Fruit fly (Drosophila melanogaster) whole organism, embryonic: Measurements from ENCODE around the gene kri.

Experiments
- Blimp-1 ChIP-seq: fragments of 200-800 bp; sonication (Bioruptor generic); optimal IDR thresholded peaks from 3 replicates; lab custom pipeline; 2018; ENCODE audit warnings: missing biosample characterization, missing genetic modification characterization, mild to moderate bottlenecking, moderate library complexity, missing genetic modification reagents
- C15 ChIP-seq: fragments of 200-800 bp; sonication (Bioruptor generic); IDR thresholded peaks from 3 replicates; pipeline ENCODE4 v1.3.6; 2022; ENCODE audit warnings: missing biosample characterization, missing genetic modification characterization
- CG11398 ChIP-seq: fragments of 200-800 bp; sonication (Bioruptor generic); optimal IDR thresholded peaks from 2 replicates; lab custom pipeline; 2016; ENCODE audit warnings: missing biosample characterization, missing genetic modification characterization
- CG11560 ChIP-seq: fragments of 200-800 bp; sonication (Bioruptor generic); IDR thresholded peaks from 3 replicates; pipeline ENCODE4 v1.3.6; 2022; ENCODE audit warnings: missing biosample characterization, missing genetic modification characterization
- CG12155 ChIP-seq: fragments of 200-800 bp; sonication (Bioruptor generic); optimal IDR thresholded peaks from 3 replicates; lab custom pipeline; 2016; ENCODE audit warnings: missing biosample characterization, missing genetic modification characterization
- CG12769 ChIP-seq: fragments of 200-800 bp; sonication (Bioruptor generic); optimal IDR thresholded peaks from 2 replicates; lab custom pipeline; 2019; ENCODE audit warnings: missing biosample characterization, mild to moderate bottlenecking, missing genetic modification characterization, moderate library complexity
- CG13775 ChIP-seq: fragments of 200-800 bp; sonication (Bioruptor generic); optimal IDR thresholded peaks from 3 replicates; lab custom pipeline; 2017; ENCODE audit warnings: missing biosample characterization, mild to moderate bottlenecking, missing genetic modification characterization
- CG14965 ChIP-seq: fragments of 200-800 bp; sonication (Bioruptor generic); optimal IDR thresholded peaks from 2 replicates; lab custom pipeline; 2016; ENCODE audit warnings: missing biosample characterization, missing genetic modification characterization, borderline replicate concordance
- CG1602 ChIP-seq: fragments of 200-800 bp; sonication (Bioruptor generic); optimal IDR thresholded peaks from 3 replicates; lab custom pipeline; 2016; ENCODE audit warnings: missing biosample characterization, missing genetic modification characterization
- CG17385 ChIP-seq: fragments of 200-800 bp; sonication (Bioruptor generic); optimal IDR thresholded peaks from 3 replicates; lab custom pipeline; 2018; ENCODE audit warnings: missing biosample characterization, mild to moderate bottlenecking, missing genetic modification characterization
- CG18011 ChIP-seq: fragments of 200-800 bp; sonication (Bioruptor generic); optimal IDR thresholded peaks from 2 replicates; lab custom pipeline; 2017; ENCODE audit warnings: missing biosample characterization, missing genetic modification characterization, mild to moderate bottlenecking, moderate library complexity, missing genotype
- CG18262 ChIP-seq: fragments of 200-800 bp; optimal IDR thresholded peaks from 3 replicates; lab custom pipeline; 2019; ENCODE audit warnings: missing biosample characterization, mild to moderate bottlenecking, missing genetic modification characterization, moderate library complexity
- CG2202 ChIP-seq: fragments of 200-800 bp; sonication (Bioruptor generic); optimal IDR thresholded peaks from 2 replicates; lab custom pipeline; 2018; ENCODE audit warnings: missing biosample characterization, mild to moderate bottlenecking, missing genetic modification characterization
- CG3726 ChIP-seq: fragments of 200-800 bp; sonication (Bioruptor generic); IDR thresholded peaks from 3 replicates; pipeline ENCODE4, ENCODE4 v1.3.6; 2022; ENCODE audit warnings: missing biosample characterization, missing genetic modification characterization
- CG7745 ChIP-seq: fragments of 200-800 bp; sonication (Bioruptor generic); optimal IDR thresholded peaks from 2 replicates; lab custom pipeline; 2018; ENCODE audit warnings: missing biosample characterization, mild to moderate bottlenecking, missing genetic modification characterization, moderate library complexity
- CG7786 ChIP-seq: fragments of 200-800 bp; sonication (Bioruptor generic); optimal IDR thresholded peaks from 2 replicates; lab custom pipeline; 2016; ENCODE audit warnings: missing biosample characterization, missing genetic modification characterization
- CG8089 ChIP-seq: fragments of 200-800 bp; sonication (Bioruptor generic); optimal IDR thresholded peaks from 3 replicates; lab custom pipeline; 2016; ENCODE audit warnings: missing biosample characterization, missing genetic modification characterization
- CG8290 ChIP-seq, 3 experiments: fragments of 200-800 bp; sonication (Bioruptor generic); optimal IDR thresholded peaks; 2 replicates each; lab custom pipeline; 2016 to 2019; ENCODE audit warnings: missing biosample characterization in 3 of 3, missing genetic modification characterization in 3 of 3, mild to moderate bottlenecking in 2 of 3, moderate library complexity in 1 of 3
- CG8359 ChIP-seq: fragments of 200-800 bp; sonication (Bioruptor generic); optimal IDR thresholded peaks from 2 replicates; lab custom pipeline; 2017; ENCODE audit warnings: missing biosample characterization, mild to moderate bottlenecking, missing genetic modification characterization, borderline replicate concordance
- Chrac-16 ChIP-seq: fragments of 200-800 bp; sonication (Bioruptor generic); optimal IDR thresholded peaks from 3 replicates; lab custom pipeline; 2016; ENCODE audit warnings: missing biosample characterization, missing genetic modification characterization
- D19A ChIP-seq: fragments of 200-800 bp; optimal IDR thresholded peaks from 3 replicates; lab custom pipeline; 2019; ENCODE audit warnings: missing biosample characterization, mild to moderate bottlenecking, missing genetic modification characterization, moderate library complexity
- D19B ChIP-seq: fragments of 200-800 bp; sonication (Bioruptor generic); optimal IDR thresholded peaks from 2 replicates; lab custom pipeline; 2017; ENCODE audit warnings: missing biosample characterization, mild to moderate bottlenecking, missing genetic modification characterization
- Hey ChIP-seq: fragments of 200-800 bp; sonication (Bioruptor generic); optimal IDR thresholded peaks from 3 replicates; lab custom pipeline; 2018; ENCODE audit warnings: missing biosample characterization, mild to moderate bottlenecking, missing genetic modification characterization
- HmgD ChIP-seq: fragments of 200-800 bp; sonication (Bioruptor generic); optimal IDR thresholded peaks from 3 replicates; lab custom pipeline; 2016; ENCODE audit warnings: missing biosample characterization, missing genetic modification characterization
- Myb ChIP-seq: fragments of 200-800 bp; sonication (Bioruptor generic); optimal IDR thresholded peaks from 2 replicates; lab custom pipeline; 2016; ENCODE audit warnings: missing biosample characterization, missing genetic modification characterization
- Poxn ChIP-seq: fragments of 200-800 bp; sonication (Bioruptor generic); IDR thresholded peaks from 2 replicates; pipeline ENCODE4 v1.3.6; 2022; ENCODE audit warnings: missing biosample characterization, missing genetic modification characterization
- az2 ChIP-seq: fragments of 200-800 bp; sonication (Bioruptor generic); optimal IDR thresholded peaks from 3 replicates; lab custom pipeline; 2016; ENCODE audit warnings: missing biosample characterization, missing genetic modification characterization
- bab2 ChIP-seq: fragments of 200-800 bp; sonication (Bioruptor generic); optimal IDR thresholded peaks from 2 replicates; lab custom pipeline; 2016; ENCODE audit warnings: missing biosample characterization, missing genetic modification characterization
- cwo ChIP-seq: fragments of 200-800 bp; sonication (Bioruptor generic); optimal IDR thresholded peaks from 3 replicates; lab custom pipeline; 2017; ENCODE audit warnings: missing biosample characterization, missing genetic modification characterization, mild to moderate bottlenecking, moderate library complexity, missing genetic modification reagents
- ems ChIP-seq: fragments of 200-800 bp; sonication (Bioruptor generic); optimal IDR thresholded peaks from 3 replicates; lab custom pipeline; 2016; ENCODE audit warnings: missing biosample characterization, missing genetic modification characterization
- gcm2 ChIP-seq: fragments of 200-800 bp; sonication (Bioruptor generic); optimal IDR thresholded peaks from 2 replicates; lab custom pipeline; 2016; ENCODE audit warnings: missing biosample characterization, missing genetic modification characterization
- gsb-n ChIP-seq: fragments of 200-800 bp; sonication (Bioruptor generic); optimal IDR thresholded peaks from 3 replicates; lab custom pipeline; 2018; ENCODE audit warnings: missing biosample characterization, mild to moderate bottlenecking, missing genetic modification characterization
- lbe ChIP-seq: fragments of 200-800 bp; sonication (Bioruptor generic); optimal IDR thresholded peaks from 2 replicates; lab custom pipeline; 2016; ENCODE audit warnings: missing biosample characterization, mild to moderate bottlenecking, missing genetic modification characterization
- mirr ChIP-seq: fragments of 200-800 bp; sonication (Bioruptor generic); optimal IDR thresholded peaks from 3 replicates; lab custom pipeline; 2018; ENCODE audit warnings: missing biosample characterization, mild to moderate bottlenecking, missing genetic modification characterization
- nmo ChIP-seq: fragments of 200-800 bp; sonication (Bioruptor generic); optimal IDR thresholded peaks from 2 replicates; lab custom pipeline; 2018; ENCODE audit warnings: missing biosample characterization, mild to moderate bottlenecking, missing genetic modification characterization, moderate library complexity
- pfk ChIP-seq: fragments of 200-800 bp; sonication (Bioruptor generic); optimal IDR thresholded peaks from 2 replicates; lab custom pipeline; 2018; ENCODE audit warnings: missing biosample characterization, mild to moderate bottlenecking, missing genetic modification characterization, moderate library complexity
- phol ChIP-seq: fragments of 200-800 bp; sonication (Bioruptor generic); optimal IDR thresholded peaks from 3 replicates; lab custom pipeline; 2018; ENCODE audit warnings: missing biosample characterization, mild to moderate bottlenecking, missing genetic modification characterization, moderate library complexity
- sr ChIP-seq: fragments of 200-800 bp; sonication (Bioruptor generic); IDR thresholded peaks from 3 replicates; pipeline ENCODE4 v1.3.6; 2022; ENCODE audit warnings: missing biosample characterization, missing genetic modification characterization
- tap ChIP-seq: fragments of 200-800 bp; optimal IDR thresholded peaks from 3 replicates; lab custom pipeline; 2019; ENCODE audit warnings: missing biosample characterization, mild to moderate bottlenecking, missing genetic modification characterization, moderate library complexity
- tin ChIP-seq: fragments of 200-800 bp; sonication (Bioruptor generic); optimal IDR thresholded peaks from 3 replicates; lab custom pipeline; 2016; ENCODE audit warnings: missing biosample characterization, missing genetic modification characterization
- trh ChIP-seq: fragments of 200-800 bp; sonication (Bioruptor generic); optimal IDR thresholded peaks from 2 replicates; lab custom pipeline; 2016; ENCODE audit warnings: missing biosample characterization, missing genetic modification characterization
- tup ChIP-seq: fragments of 200-800 bp; sonication (Bioruptor generic); optimal IDR thresholded peaks from 2 replicates; lab custom pipeline; 2016; ENCODE audit warnings: missing biosample characterization, mild to moderate bottlenecking, missing genetic modification characterization, moderate library complexity
- vvl ChIP-seq: fragments of 200-800 bp; sonication (Bioruptor generic); IDR thresholded peaks from 2 replicates; pipeline ENCODE4 v1.3.6; 2022; ENCODE audit warnings: missing biosample characterization, missing genetic modification characterization
- wek ChIP-seq: fragments of 200-800 bp; sonication (Bioruptor generic); optimal IDR thresholded peaks from 3 replicates; lab custom pipeline; 2018; ENCODE audit warnings: missing biosample characterization, mild to moderate bottlenecking, missing genetic modification characterization, moderate library complexity
- wor ChIP-seq: fragments of 200-800 bp; sonication (Bioruptor generic); IDR thresholded peaks from 2 replicates; pipeline ENCODE4 v1.3.6; 2022; ENCODE audit warnings: missing biosample characterization, missing genetic modification characterization
- zfh2 ChIP-seq: fragments of 200-800 bp; sonication (Bioruptor generic); optimal IDR thresholded peaks from 2 replicates; lab custom pipeline; 2016; ENCODE audit warnings: missing biosample characterization, missing genetic modification characterization

Gene kri

DNA sequence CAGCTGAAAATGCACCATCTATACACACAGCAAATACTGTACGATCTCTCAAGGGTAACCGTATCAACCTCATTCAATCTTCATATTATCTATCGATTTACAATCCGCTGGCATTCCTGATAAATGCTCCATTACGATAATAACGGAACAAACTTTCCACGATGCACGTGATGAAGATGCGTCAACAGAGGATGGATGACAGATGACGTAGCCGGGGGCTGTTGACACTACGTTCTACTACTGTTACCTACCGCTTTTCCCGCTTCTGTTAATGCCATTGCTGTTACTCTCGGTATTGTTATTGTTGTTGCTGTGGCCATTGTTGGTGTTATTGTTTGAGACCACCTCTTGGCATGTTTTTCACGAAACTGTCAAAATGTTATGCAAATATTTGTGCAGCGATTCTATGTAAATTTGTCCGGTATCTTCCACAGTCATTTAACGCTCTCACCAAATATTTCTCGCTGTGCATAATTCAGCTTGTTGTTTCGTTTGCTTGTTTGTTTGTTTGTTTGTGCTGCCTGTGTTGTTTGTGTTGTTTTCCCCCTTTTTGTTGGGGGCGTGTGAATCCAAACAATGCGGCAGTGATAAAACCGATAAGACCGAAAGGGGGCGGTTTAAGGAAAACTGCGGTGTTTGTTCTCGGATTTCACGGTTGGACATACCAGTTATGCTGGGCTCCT is 13.1 kb downstream of the kri start (continued):
- no peak for TF ChIP-seq wor
- peak; percentile 76 for TF ChIP-seq CG12769
- peak; percentile 47; the same call in 1 of the 3 replicates for TF ChIP-seq sr
- no peak for TF ChIP-seq lbe (GFP tag; lab: Kevin White, UChicago)
- TF ChIP-seq nmo (GFP tag; lab: Kevin White, UChicago) = peak; percentile 50
- peak; percentile 59 for TF ChIP-seq az2
- peak; percentile 44 for TF ChIP-seq Chrac-16
- peak; percentile 58 for TF ChIP-seq CG13775 (GFP tag; lab: Kevin White, UChicago)
- peak; percentile 42 for TF ChIP-seq pfk
- TF ChIP-seq Hey = peak; percentile 13
- peak; percentile 94 for TF ChIP-seq CG8089
- peak; percentile 36 for TF ChIP-seq D19B (GFP tag; lab: Kevin White, UChicago)
- peak; percentile 48 for TF ChIP-seq CG18011
- TF ChIP-seq gsb-n (tag; lab: Kevin White, UChicago) = peak; percentile 86
- peak; percentile 53 for TF ChIP-seq tin
- no peak for TF ChIP-seq C15 (GFP tag; lab: Robert Waterston, UW)
- peak; percentile 81 for TF ChIP-seq CG18262 (tag; lab: Kevin White, UChicago)
- peak; percentile 24 for TF ChIP-seq tup (GFP tag; lab: Kevin White, UChicago)
- peak; percentile 81 for TF ChIP-seq CG8290 (GFP tag; optimal IDR thresholded peaks at IDR 0.05; lab: Kevin White, UChicago)
- TF ChIP-seq CG8290 (tag; optimal IDR thresholded peaks at IDR 0.05; lab: Kevin White, UChicago) = peak; percentile 60 to 84
- TF ChIP-seq Poxn (GFP tag; lab: Robert Waterston, UW) = no peak
- TF ChIP-seq cwo = peak; percentile 59
- TF ChIP-seq tap (tag; lab: Kevin White, UChicago) = peak; percentile 79
- peak; percentile 95 for TF ChIP-seq bab2 (GFP tag; lab: Kevin White, UChicago)
- peak; percentile 88 for TF ChIP-seq CG8359 (GFP tag; lab: Kevin White, UChicago)
- peak; percentile 70 for TF ChIP-seq D19A
- peak; percentile 75 for TF ChIP-seq CG7745 (tag; lab: Kevin White, UChicago)
- peak; percentile 92 for TF ChIP-seq CG2202
- TF ChIP-seq CG11398 (GFP tag; lab: Kevin White, UChicago) = peak; percentile 93
- peak; percentile 80 for TF ChIP-seq CG1602 (GFP tag; lab: Kevin White, UChicago)
- TF ChIP-seq CG11560 (tag; lab: Robert Waterston, UW) = no peak
- peak; percentile 55 for TF ChIP-seq HmgD (GFP tag; lab: Kevin White, UChicago)
- TF ChIP-seq CG12155 (GFP tag; lab: Kevin White, UChicago) = no peak
- TF ChIP-seq phol (tag; lab: Kevin White, UChicago) = peak; percentile 63
- TF ChIP-seq ems (GFP tag; lab: Kevin White, UChicago) = peak; percentile 76
- TF ChIP-seq mirr = peak; percentile 55
- 0 out of 3 replicates have a peak, but pooled peaks have one; percentile 4 for TF ChIP-seq CG3726 (GFP tag; lab: Robert Waterston, UW)
- peak; percentile 63 for TF ChIP-seq CG7786 (GFP tag; lab: Kevin White, UChicago)
- TF ChIP-seq CG17385 (GFP tag; lab: Kevin White, UChicago) = peak; percentile 47
- TF ChIP-seq Myb = peak; percentile 49
- TF ChIP-seq CG14965 = peak; percentile 82
- peak; percentile 72 for TF ChIP-seq vvl
- TF ChIP-seq zfh2 (GFP tag; lab: Kevin White, UChicago) = no peak
- peak; percentile 73 for TF ChIP-seq gcm2 (GFP tag; lab: Kevin White, UChicago)
- peak; percentile 68 for TF ChIP-seq trh
- TF ChIP-seq Blimp-1 (GFP tag; lab: Kevin White, UChicago) = peak; percentile 89
- TF ChIP-seq wek (GFP tag; lab: Kevin White, UChicago) = peak; percentile 91
